Fruit fly (Drosophila melanogaster) whole organism, prepupa: ENCODE data around the gene CG31220.

ENCODE experiments used
- CG10669 ChIP-seq: fragments of 200-800 bp; sonication (Bioruptor generic); optimal IDR thresholded peaks from 3 replicates; lab custom pipeline; 2018; ENCODE audit warnings: missing biosample characterization, mild to moderate bottlenecking, missing genetic modification characterization, moderate library complexity
- CG11762 ChIP-seq: fragments of 200-800 bp; sonication (Bioruptor generic); optimal IDR thresholded peaks from 3 replicates; lab custom pipeline; 2016; ENCODE audit warnings: missing biosample characterization, missing genetic modification characterization; ENCODE audit not compliant: insufficient read depth
- CG11902 ChIP-seq: fragments of 200-800 bp; sonication (Bioruptor generic); optimal IDR thresholded peaks from 3 replicates; lab custom pipeline; 2016; ENCODE audit warnings: missing biosample characterization, missing genetic modification characterization
- CG1621 ChIP-seq: fragments of 200-800 bp; sonication (Bioruptor generic); optimal IDR thresholded peaks from 3 replicates; lab custom pipeline; 2018; ENCODE audit warnings: missing biosample characterization, mild to moderate bottlenecking, missing genetic modification characterization
- CG16779 ChIP-seq: fragments of 200-800 bp; sonication (Bioruptor generic); optimal IDR thresholded peaks from 3 replicates; lab custom pipeline; 2017; ENCODE audit warnings: missing biosample characterization, mild to moderate bottlenecking, missing genetic modification characterization
- CG32006 ChIP-seq: fragments of 200-800 bp; sonication (Bioruptor generic); optimal IDR thresholded peaks from 3 replicates; lab custom pipeline; 2017; ENCODE audit warnings: missing biosample characterization, mild to moderate bottlenecking, missing genetic modification characterization
- CG4318 ChIP-seq: fragments of 200-800 bp; sonication (Bioruptor generic); optimal IDR thresholded peaks from 3 replicates; lab custom pipeline; 2017; ENCODE audit warnings: missing biosample characterization, mild to moderate bottlenecking, missing genetic modification characterization
- CG6163 ChIP-seq: fragments of 200-800 bp; sonication (Bioruptor generic); IDR thresholded peaks from 3 replicates; pipeline ENCODE4 v1.3.6; 2022; ENCODE audit warnings: missing biosample characterization, missing genetic modification characterization
- CG7368 ChIP-seq: fragments of 200-800 bp; sonication (Bioruptor generic); optimal IDR thresholded peaks from 3 replicates; lab custom pipeline; 2016; ENCODE audit warnings: missing biosample characterization, missing genetic modification characterization
- CG8119 ChIP-seq: fragments of 200-800 bp; sonication (Bioruptor generic); IDR thresholded peaks from 3 replicates; pipeline ENCODE4 v1.3.6; 2022; ENCODE audit warnings: missing biosample characterization, missing genetic modification characterization
- CG8319 ChIP-seq: fragments of 200-800 bp; sonication (Bioruptor generic); optimal IDR thresholded peaks from 3 replicates; lab custom pipeline; 2016; ENCODE audit warnings: missing biosample characterization, missing genetic modification characterization
- CG8632 ChIP-seq: fragments of 200-800 bp; sonication (Bioruptor generic); optimal IDR thresholded peaks from 3 replicates; lab custom pipeline; 2016; ENCODE audit warnings: missing biosample characterization, missing genetic modification characterization
- CG9139 ChIP-seq: fragments of 200-800 bp; sonication (Bioruptor generic); optimal IDR thresholded peaks from 3 replicates; lab custom pipeline; 2017; ENCODE audit warnings: missing biosample characterization, mild to moderate bottlenecking, missing genetic modification characterization
- Eip75B ChIP-seq: fragments of 200-800 bp; sonication (Bioruptor generic); optimal IDR thresholded peaks from 3 replicates; lab custom pipeline; 2016; ENCODE audit warnings: missing biosample characterization, missing genetic modification characterization
- Eip78C ChIP-seq: fragments of 200-800 bp; sonication (Bioruptor generic); peaks from one replicate; lab custom pipeline; 2016; ENCODE audit warnings: missing biosample characterization, missing genetic modification characterization
- Ets21C ChIP-seq: fragments of 200-800 bp; sonication (Bioruptor generic); optimal IDR thresholded peaks from 3 replicates; lab custom pipeline; 2016; ENCODE audit warnings: missing biosample characterization, missing genetic modification characterization
- Gug ChIP-seq: fragments of 200-800 bp; sonication (Bioruptor generic); IDR thresholded peaks from 2 replicates; pipeline ENCODE4 v1.3.6; 2022; ENCODE audit warnings: missing biosample characterization, missing genetic modification characterization
- Hr38 ChIP-seq: sonication (Bioruptor generic); optimal IDR thresholded peaks from 2 replicates; lab custom pipeline; 2016; ENCODE audit warnings: missing biosample characterization, missing genetic modification characterization
- Hr39 ChIP-seq: fragments of 200-800 bp; sonication (Bioruptor generic); optimal IDR thresholded peaks from 2 replicates; lab custom pipeline; 2016; ENCODE audit warnings: missing biosample characterization, missing genetic modification characterization
- Lpt ChIP-seq: fragments of 200-800 bp; sonication (Bioruptor generic); optimal IDR thresholded peaks from 3 replicates; lab custom pipeline; 2016; ENCODE audit warnings: missing biosample characterization, missing genetic modification characterization
- OdsH ChIP-seq: fragments of 200-800 bp; sonication (Bioruptor generic); optimal IDR thresholded peaks from 3 replicates; lab custom pipeline; 2016; ENCODE audit warnings: missing biosample characterization, missing genetic modification characterization
- Smox ChIP-seq: fragments of 200-800 bp; sonication (Bioruptor generic); optimal IDR thresholded peaks from 3 replicates; lab custom pipeline; 2016; ENCODE audit warnings: missing biosample characterization, missing genetic modification characterization
- Sox102F ChIP-seq: fragments of 200-800 bp; sonication (Bioruptor generic); optimal IDR thresholded peaks from 2 replicates; lab custom pipeline; 2016; ENCODE audit warnings: missing biosample characterization, mild to moderate bottlenecking, missing genetic modification characterization
- Sox14 ChIP-seq: fragments of 200-800 bp; sonication (Bioruptor generic); optimal IDR thresholded peaks from 3 replicates; lab custom pipeline; 2016; ENCODE audit warnings: missing biosample characterization, missing genetic modification characterization
- Sox15 ChIP-seq: fragments of 200-800 bp; sonication (Bioruptor generic); optimal IDR thresholded peaks from 3 replicates; lab custom pipeline; 2016; ENCODE audit warnings: missing biosample characterization, missing genetic modification characterization
- achi ChIP-seq: fragments of 200-800 bp; sonication (Bioruptor generic); optimal IDR thresholded peaks from 3 replicates; lab custom pipeline; 2016; ENCODE audit warnings: missing biosample characterization, missing genetic modification characterization
- dac ChIP-seq: fragments of 200-800 bp; sonication (Bioruptor generic); optimal IDR thresholded peaks from 2 replicates; lab custom pipeline; 2017; ENCODE audit warnings: missing biosample characterization, mild to moderate bottlenecking, missing genetic modification characterization
- dsx ChIP-seq: fragments of 200-800 bp; optimal IDR thresholded peaks from 3 replicates; lab custom pipeline; 2019; ENCODE audit warnings: missing biosample characterization, mild to moderate bottlenecking, missing genetic modification characterization, moderate library complexity; ENCODE audit not compliant: poor library complexity, severe bottlenecking
- eg ChIP-seq: fragments of 200-800 bp; sonication (Bioruptor generic); IDR thresholded peaks from 3 replicates; pipeline ENCODE4 v1.3.6; 2022; ENCODE audit warnings: missing biosample characterization, missing genetic modification characterization
- esn ChIP-seq: fragments of 200-800 bp; sonication (Bioruptor generic); optimal IDR thresholded peaks from 2 replicates; lab custom pipeline; 2016; ENCODE audit warnings: missing biosample characterization, mild to moderate bottlenecking, missing genetic modification characterization, moderate library complexity
- fd59A ChIP-seq: fragments of 200-800 bp; sonication (Bioruptor generic); optimal IDR thresholded peaks from 2 replicates; lab custom pipeline; 2017; ENCODE audit warnings: missing biosample characterization, mild to moderate bottlenecking, missing genetic modification characterization, missing genetic modification reagents
- fd85E ChIP-seq: fragments of 200-800 bp; sonication (Bioruptor generic); optimal IDR thresholded peaks from 3 replicates; lab custom pipeline; 2016; ENCODE audit warnings: missing biosample characterization, missing genetic modification characterization
- fkh ChIP-seq: fragments of 200-800 bp; sonication (Bioruptor generic); optimal IDR thresholded peaks from 3 replicates; lab custom pipeline; 2017; ENCODE audit warnings: missing biosample characterization, mild to moderate bottlenecking, missing genetic modification characterization, moderate library complexity
- lz ChIP-seq: fragments of 200-800 bp; sonication (Bioruptor generic); optimal IDR thresholded peaks from 3 replicates; lab custom pipeline; 2016; ENCODE audit warnings: missing biosample characterization, missing genetic modification characterization
- net ChIP-seq: fragments of 200-800 bp; sonication (Bioruptor generic); optimal IDR thresholded peaks from 3 replicates; lab custom pipeline; 2016; ENCODE audit warnings: missing biosample characterization, missing genetic modification characterization
- pdm3 ChIP-seq: fragments of 200-800 bp; sonication (Bioruptor generic); optimal IDR thresholded peaks from 3 replicates; lab custom pipeline; 2016; ENCODE audit warnings: missing biosample characterization, missing genetic modification characterization
- ss ChIP-seq, 2 experiments: fragments of 200-800 bp; sonication (Bioruptor generic); optimal IDR thresholded peaks; 2 replicates in 1 of 2; 3 replicates in 1 of 2; lab custom pipeline; 2017 to 2018; ENCODE audit warnings: mild to moderate bottlenecking in 2 of 2, missing biosample characterization in 2 of 2, missing genetic modification characterization in 2 of 2, moderate library complexity in 1 of 2
- svp ChIP-seq: fragments of 200-800 bp; sonication (Bioruptor generic); peaks from one replicate; lab custom pipeline; 2016; ENCODE audit warnings: missing biosample characterization, missing genetic modification characterization
- topi ChIP-seq: fragments of 200-800 bp; sonication (Bioruptor generic); optimal IDR thresholded peaks from 3 replicates; lab custom pipeline; 2016; ENCODE audit warnings: missing biosample characterization, missing genetic modification characterization
- vri ChIP-seq: fragments of 200-800 bp; sonication (Bioruptor generic); optimal IDR thresholded peaks from 3 replicates; lab custom pipeline; 2016; ENCODE audit warnings: missing biosample characterization, mild to moderate bottlenecking, missing genetic modification characterization

The CG31220 gene

DNA sequence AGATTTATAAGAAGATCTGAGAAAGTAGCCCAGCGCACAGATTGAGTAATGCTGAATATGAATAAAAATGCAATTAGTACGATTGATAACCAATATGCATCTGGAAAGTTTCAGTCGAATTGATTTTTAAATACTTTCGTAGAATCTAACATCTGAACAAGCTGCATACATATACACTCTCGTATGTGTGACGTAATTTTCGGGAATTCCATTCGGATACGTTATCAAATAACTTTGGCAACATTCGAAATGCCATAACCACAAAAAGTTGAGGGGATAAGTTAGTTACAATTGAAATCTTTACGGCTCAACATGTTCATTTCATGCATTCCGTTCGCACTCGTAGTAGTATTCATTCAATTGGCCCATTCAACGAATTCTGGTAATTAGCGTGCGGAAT, 2.4 kb downstream of the CG31220 start, which contains the start of gene CG31219:
CG31219 (plus strand) TSS at position 301 of the 400 bp plus-strand sequence.
- TF ChIP-seq fkh (GFP tag; lab: Kevin White, UChicago) (no peak), CG16779 (tag; lab: Kevin White, UChicago) (no peak), Sox14 (no peak), CG1621 (tag; lab: Kevin White, UChicago) (no peak), Sox102F (no peak), Eip75B (no peak), CG11762 (no peak)

DNA sequence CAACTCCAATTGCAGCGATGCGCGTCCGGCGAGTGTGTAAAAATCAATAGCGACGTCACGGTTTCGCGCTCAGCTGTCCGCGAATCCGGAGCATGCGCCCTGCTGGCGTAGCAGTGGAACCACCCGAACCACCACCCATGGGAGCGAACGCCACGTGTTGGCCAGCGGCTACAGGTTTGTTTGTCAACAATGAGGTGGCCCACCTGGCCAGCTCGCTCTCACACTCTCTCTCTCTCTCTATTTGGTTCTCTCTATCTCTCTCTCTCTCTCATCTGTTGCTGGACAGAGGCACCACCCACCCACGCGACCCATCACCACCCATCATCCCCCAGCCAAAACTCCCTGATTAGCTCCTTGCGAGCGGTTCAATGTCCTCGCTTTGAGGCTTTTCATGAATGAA, 8.2 kb downstream of the CG31220 start:
- peak; percentile 52 for TF ChIP-seq Eip78C (GFP tag; lab: Kevin White, UChicago)
- TF ChIP-seq dac (GFP tag; lab: Kevin White, UChicago) = no peak
- TF ChIP-seq dsx (GFP tag; lab: Kevin White, UChicago) = no peak
- no peak for TF ChIP-seq CG6163 (GFP tag; lab: Robert Waterston, UW)
- no peak for TF ChIP-seq CG11902 (GFP tag; lab: Kevin White, UChicago)
- no peak for TF ChIP-seq lz (GFP tag; lab: Kevin White, UChicago)
- TF ChIP-seq CG7368 (GFP tag; lab: Kevin White, UChicago) = peak; percentile 55
- TF ChIP-seq Sox14 = no peak

DNA sequence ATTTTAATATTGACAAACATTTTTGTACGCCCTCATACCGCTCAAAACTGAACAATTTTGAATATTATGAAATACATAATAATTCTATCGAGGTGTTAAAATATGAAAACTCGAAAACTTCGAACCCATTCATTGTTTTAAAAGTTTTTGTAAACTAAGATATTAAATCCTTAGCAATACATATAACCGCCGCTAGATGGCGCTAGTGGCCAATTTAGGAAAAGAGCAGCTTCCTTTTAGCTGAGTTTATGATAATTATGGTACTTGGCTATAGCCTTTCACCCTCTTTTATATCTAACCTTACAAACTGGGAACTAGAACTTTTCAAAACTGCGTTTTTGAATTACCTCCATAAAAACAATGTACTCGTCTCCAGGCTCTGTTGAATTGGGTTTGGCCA, 8.9 kb downstream of the CG31220 start:
- TF ChIP-seq OdsH (GFP tag; lab: Kevin White, UChicago) (no peak), CG6163 (GFP tag; lab: Robert Waterston, UW) (no peak), CG11902 (GFP tag; lab: Kevin White, UChicago) (no peak), Hr39 (GFP tag; lab: Kevin White, UChicago) (no peak), dsx (GFP tag; lab: Kevin White, UChicago) (no peak), svp (GFP tag; lab: Kevin White, UChicago) (no peak), CG4318 (no peak), CG7368 (GFP tag; lab: Kevin White, UChicago) (no peak), fd85E (no peak), net (GFP tag; lab: Kevin White, UChicago) (no peak), CG8632 (GFP tag; lab: Kevin White, UChicago) (no peak), CG8119 (no peak), esn (GFP tag; lab: Kevin White, UChicago) (no peak), Smox (GFP tag; lab: Kevin White, UChicago) (no peak), Gug (no peak), CG1621 (tag; lab: Kevin White, UChicago) (no peak), Sox15 (GFP tag; lab: Kevin White, UChicago) (no peak)

DNA sequence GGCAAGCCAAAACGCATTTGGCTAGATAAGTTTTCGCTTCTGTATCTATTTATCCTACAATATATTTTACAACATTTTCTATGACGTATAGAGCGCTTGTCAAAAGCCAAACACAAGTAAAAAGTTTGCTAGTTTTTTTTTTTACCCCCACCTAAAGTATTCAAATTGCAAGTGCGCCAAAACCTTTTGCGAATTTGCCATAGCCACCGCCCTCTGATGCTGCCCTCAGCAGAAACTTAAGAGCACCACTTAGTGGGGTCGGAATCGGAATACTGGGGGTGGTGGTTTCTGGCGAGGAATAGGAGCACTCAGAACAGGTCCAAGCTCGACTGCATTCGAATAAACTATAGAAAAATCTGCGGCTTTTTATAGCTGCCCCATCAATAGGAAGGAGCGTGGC, 9.5 kb downstream of the CG31220 start, which contains the start of gene CG6184:
CG6184 (minus strand) TSS at position 101 of the 400 bp plus-strand sequence.
- TF ChIP-seq esn (GFP tag; lab: Kevin White, UChicago) = no peak
- TF ChIP-seq CG8319 (GFP tag; lab: Kevin White, UChicago) = no peak
- TF ChIP-seq Gug = no peak
- TF ChIP-seq Hr38 (GFP tag; lab: Kevin White, UChicago) = no peak
- TF ChIP-seq CG11902 (GFP tag; lab: Kevin White, UChicago) = no peak
- no peak for TF ChIP-seq eg
- no peak for TF ChIP-seq CG9139 (GFP tag; lab: Kevin White, UChicago)
- no peak for TF ChIP-seq Lpt (GFP tag; lab: Kevin White, UChicago)
- no peak for TF ChIP-seq dac (GFP tag; lab: Kevin White, UChicago)
- no peak for TF ChIP-seq CG11762
- no peak for TF ChIP-seq Ets21C
- TF ChIP-seq CG10669 (GFP tag; lab: Kevin White, UChicago) = no peak
- TF ChIP-seq, all 60 proteins: peak for 0

DNA sequence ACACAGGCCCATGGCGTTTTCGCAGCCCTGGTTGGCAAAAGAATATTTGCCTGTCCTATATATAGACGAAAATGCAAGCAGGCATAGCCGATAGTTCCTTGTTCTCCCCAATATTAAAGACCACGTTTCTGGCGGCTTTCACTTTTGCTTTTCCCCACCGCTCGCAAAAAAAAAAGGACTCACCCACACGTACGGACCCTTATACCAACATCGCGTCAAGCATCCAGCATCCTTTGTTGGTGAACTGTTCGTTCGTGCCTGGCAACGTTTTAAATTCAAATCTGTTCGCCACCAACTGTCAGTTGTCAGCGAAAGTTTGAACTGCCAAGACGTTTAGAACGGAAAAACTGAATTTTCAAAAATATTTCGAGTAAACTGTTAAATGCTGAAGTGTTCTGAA, 11.2 kb downstream of the CG31220 start, which contains the start of gene ort:
ort (plus strand) TSS at position 301 of the 400 bp plus-strand sequence.
- TF ChIP-seq topi (no peak), achi (GFP tag; lab: Kevin White, UChicago) (no peak), dac (GFP tag; lab: Kevin White, UChicago) (no peak), ss (GFP tag; optimal IDR thresholded peaks at IDR 0.05; lab: Kevin White, UChicago) (no peak), Hr39 (GFP tag; lab: Kevin White, UChicago) (no peak), Gug (no peak), fkh (GFP tag; lab: Kevin White, UChicago) (no peak), fd85E (no peak), pdm3 (GFP tag; lab: Kevin White, UChicago) (no peak), svp (GFP tag; lab: Kevin White, UChicago) (no peak), Sox102F (no peak), fd59A (GFP tag; lab: Kevin White, UChicago) (no peak), vri (no peak), CG32006 (no peak)
